Worm (Caenorhabditis elegans) whole organism, L3 larva: ENCODE measurements around the gene C17H12.6.
A peak's percentile ranks its signal among the peaks of the same experiment; 100 is the strongest.
"Not testable (repeated sequence)": the region's sequence is repeated elsewhere in the genome, so short reads cannot be mapped to it uniquely, and the experiment has no call there.

Experiments
- aly-2 ChIP-seq: fragments of 150-350 bp; optimal IDR thresholded peaks from 2 replicates; lab custom pipeline; 2014; ENCODE audit warnings: missing biosample characterization, missing genetic modification characterization
- ama-1 ChIP-seq: fragments of 150-350 bp; optimal IDR thresholded peaks from 2 replicates; lab custom pipeline; 2018
- ceh-16 ChIP-seq: sonication (generic microtip); optimal IDR thresholded peaks from 2 replicates; lab custom pipeline; 2017; ENCODE audit warnings: missing biosample characterization, missing genetic modification characterization
- ceh-9 ChIP-seq: sonication (generic microtip); optimal IDR thresholded peaks from 2 replicates; lab custom pipeline; 2018; ENCODE audit warnings: missing biosample characterization, missing genetic modification characterization
- daf-12 ChIP-seq: fragments of 150-350 bp; optimal IDR thresholded peaks from 2 replicates; lab custom pipeline; 2014; ENCODE audit warnings: missing biosample characterization, missing genetic modification reagents, missing genetic modification characterization
- elt-1 ChIP-seq: fragments of 150-350 bp; optimal IDR thresholded peaks from 2 replicates; lab custom pipeline; 2014; ENCODE audit warnings: missing biosample characterization, missing genetic modification characterization
- elt-2 ChIP-seq: sonication (generic microtip); optimal IDR thresholded peaks from 2 replicates; lab custom pipeline; 2016; ENCODE audit warnings: missing genetic modification reagents, mild to moderate bottlenecking, missing genetic modification characterization, missing compliant biosample characterization
- elt-3 ChIP-seq, 3 experiments: fragments of 150-350 bp in 1 of 3; sonication (generic microtip) in 2 of 3; optimal IDR thresholded peaks; 2 replicates in 2 of 3; 4 replicates in 1 of 3; lab custom pipeline; 2014 to 2017; ENCODE audit warnings: missing biosample characterization in 3 of 3, missing genetic modification characterization in 3 of 3
- eor-1 ChIP-seq, 2 experiments: fragments of 150-350 bp; optimal IDR thresholded peaks; 2 replicates each; lab custom pipeline; 2014 to 2018; ENCODE audit warnings: missing biosample characterization in 2 of 2, missing genetic modification characterization in 2 of 2
- fkh-10 ChIP-seq: sonication (generic microtip); optimal IDR thresholded peaks from 2 replicates; lab custom pipeline; 2017; ENCODE audit warnings: missing biosample characterization, missing genetic modification reagents, missing genetic modification characterization
- fos-1 ChIP-seq: fragments of 150-350 bp; optimal IDR thresholded peaks from 2 replicates; lab custom pipeline; 2014; ENCODE audit warnings: missing biosample characterization, missing genetic modification characterization
- hmg-11 ChIP-seq: sonication (generic microtip); optimal IDR thresholded peaks from 2 replicates; lab custom pipeline; 2016; ENCODE audit warnings: missing genetic modification characterization, missing compliant biosample characterization
- jun-1 ChIP-seq: fragments of 150-350 bp; optimal IDR thresholded peaks from 2 replicates; lab custom pipeline; 2014; ENCODE audit warnings: missing biosample characterization, missing genetic modification reagents, missing genetic modification characterization
- lin-15B ChIP-seq: fragments of 150-350 bp; optimal IDR thresholded peaks from 2 replicates; lab custom pipeline; 2014; ENCODE audit warnings: missing biosample characterization, missing genetic modification characterization
- lin-39 ChIP-seq: fragments of 150-350 bp; optimal IDR thresholded peaks from 2 replicates; lab custom pipeline; 2018; ENCODE audit warnings: missing biosample characterization, missing genetic modification reagents, missing genetic modification characterization
- mdl-1 ChIP-seq: fragments of 150-350 bp; optimal IDR thresholded peaks from 2 replicates; lab custom pipeline; 2014; ENCODE audit warnings: missing biosample characterization, missing genetic modification characterization
- mml-1 ChIP-seq: fragments of 150-350 bp; sonication (generic microtip); optimal IDR thresholded peaks from 3 replicates; lab custom pipeline; 2014; ENCODE audit warnings: missing biosample characterization, missing genetic modification characterization
- nfya-1 ChIP-seq: sonication (generic microtip); optimal IDR thresholded peaks from 2 replicates; lab custom pipeline; 2017; ENCODE audit warnings: missing genetic modification characterization, mild to moderate bottlenecking, missing compliant biosample characterization, antibody characterized with exemption, moderate library complexity; ENCODE audit not compliant: insufficient read depth
- nhr-11 ChIP-seq: fragments of 150-350 bp; optimal IDR thresholded peaks from 2 replicates; lab custom pipeline; 2014; ENCODE audit warnings: missing biosample characterization, missing genetic modification characterization
- nhr-12 ChIP-seq: fragments of 150-350 bp; optimal IDR thresholded peaks from 2 replicates; lab custom pipeline; 2014; ENCODE audit warnings: missing biosample characterization, missing genetic modification characterization
- nhr-237 ChIP-seq: fragments of 150-350 bp; optimal IDR thresholded peaks from 2 replicates; lab custom pipeline; 2014; ENCODE audit warnings: missing biosample characterization, missing genetic modification characterization
- nhr-25 ChIP-seq: sonication (generic microtip); optimal IDR thresholded peaks from 2 replicates; lab custom pipeline; 2017; ENCODE audit warnings: missing biosample characterization, missing genetic modification characterization
- nhr-43 ChIP-seq: sonication (generic microtip); optimal IDR thresholded peaks from 2 replicates; lab custom pipeline; 2016; ENCODE audit warnings: mild to moderate bottlenecking, missing genetic modification characterization, missing compliant biosample characterization; ENCODE audit not compliant: poor library complexity, severe bottlenecking
- nhr-67 ChIP-seq: fragments of 150-350 bp; optimal IDR thresholded peaks from 2 replicates; lab custom pipeline; 2014; ENCODE audit warnings: missing biosample characterization, missing genetic modification characterization
- nhr-76 ChIP-seq: fragments of 150-350 bp; sonication (generic microtip); optimal IDR thresholded peaks from 5 replicates; lab custom pipeline; 2014; ENCODE audit warnings: missing biosample characterization, missing genetic modification characterization
- nhr-77 ChIP-seq: fragments of 150-350 bp; optimal IDR thresholded peaks from 2 replicates; lab custom pipeline; 2014; ENCODE audit warnings: missing biosample characterization, missing genetic modification characterization
- pha-4 ChIP-seq: fragments of 150-350 bp; optimal IDR thresholded peaks from 2 replicates; lab custom pipeline; 2014; ENCODE audit warnings: missing biosample characterization, missing genetic modification reagents, missing genetic modification characterization
- pqm-1 ChIP-seq: fragments of 150-350 bp; optimal IDR thresholded peaks from 2 replicates; lab custom pipeline; 2017; ENCODE audit warnings: missing biosample characterization, missing genetic modification characterization, inconsistent platforms
- sea-2 ChIP-seq: fragments of 150-350 bp; sonication (generic microtip); optimal IDR thresholded peaks from 4 replicates; lab custom pipeline; 2014; ENCODE audit warnings: missing biosample characterization, missing genetic modification reagents, missing genetic modification characterization
- skn-1 ChIP-seq: fragments of 150-350 bp; optimal IDR thresholded peaks from 2 replicates; lab custom pipeline; 2014; ENCODE audit warnings: missing biosample characterization, missing genetic modification characterization
- tbx-2 ChIP-seq: sonication (generic microtip); optimal IDR thresholded peaks from 2 replicates; lab custom pipeline; 2016; ENCODE audit warnings: mild to moderate bottlenecking, missing genetic modification characterization, missing compliant biosample characterization
- unc-39 ChIP-seq: sonication (generic microtip); optimal IDR thresholded peaks from 4 replicates; lab custom pipeline; 2017; ENCODE audit warnings: missing biosample characterization, missing genetic modification characterization
- zag-1 ChIP-seq: fragments of 150-350 bp; optimal IDR thresholded peaks from 2 replicates; lab custom pipeline; 2014; ENCODE audit warnings: missing biosample characterization, missing genetic modification characterization
- ztf-4 ChIP-seq: fragments of 150-350 bp; optimal IDR thresholded peaks from 2 replicates; lab custom pipeline; 2014; ENCODE audit warnings: missing biosample characterization, missing genetic modification characterization

C17H12.6 gene

DNA sequence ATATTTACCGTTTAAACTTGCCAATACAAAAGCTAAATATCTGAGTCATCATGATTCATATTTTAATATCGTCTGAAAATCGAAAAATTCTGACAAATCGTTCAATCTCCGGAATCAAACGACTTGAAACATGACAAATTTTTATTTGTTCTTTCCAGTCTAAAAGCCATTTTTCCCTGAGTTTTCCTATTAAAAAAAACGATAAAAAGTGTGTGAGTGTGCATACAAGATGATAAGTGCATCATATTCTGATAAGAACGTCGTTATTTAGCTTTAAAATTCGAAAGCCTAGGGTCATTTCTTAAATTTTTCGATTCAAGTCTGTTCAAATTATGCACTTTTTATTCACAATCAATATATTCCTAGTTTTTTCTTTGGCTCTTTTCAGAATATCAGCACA lies 7.6 kb upstream of the C17H12.6 start, which contains the start of gene H20E11.1:
Gene H20E11.1 (plus strand): TSS at position 244 of the 400 bp plus-strand sequence.
- TF ChIP-seq jun-1 (tag; lab: Kevin White, UChicago) (no peak), pqm-1 (peak; percentile 89), fkh-10 (no peak), eor-1 (tag; optimal IDR thresholded peaks at IDR 0.05; lab: Kevin White, UChicago) (no peak), elt-2 (peak; percentile 71)

DNA sequence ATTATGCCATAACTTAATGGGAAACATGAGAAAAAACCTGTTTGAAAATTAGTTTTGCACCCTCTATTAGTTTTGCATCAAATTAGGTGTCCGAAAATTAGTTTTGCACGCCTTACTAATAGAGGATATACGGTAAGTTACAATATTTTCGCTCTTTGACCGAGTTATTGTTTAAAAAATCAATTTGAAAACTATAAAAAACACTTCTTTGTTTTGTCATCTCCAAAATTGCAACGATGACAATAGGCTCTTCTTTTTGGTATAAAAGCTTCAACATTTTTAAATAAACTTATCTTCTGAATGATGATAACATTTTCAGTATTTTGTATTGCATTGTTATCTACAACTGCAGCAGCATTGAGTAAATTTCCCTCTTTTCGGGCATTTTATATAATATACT lies 5.2 kb upstream of the C17H12.6 start, which contains the start of gene H20E11.2:
Gene H20E11.2 (plus strand): TSS at position 301 of the 400 bp plus-strand sequence.
- TF ChIP-seq lin-15B (tag; lab: Kevin White, UChicago); nhr-11 (tag; lab: Kevin White, UChicago); ama-1 (lab: Kevin White, UChicago): not testable (repeated sequence)

DNA sequence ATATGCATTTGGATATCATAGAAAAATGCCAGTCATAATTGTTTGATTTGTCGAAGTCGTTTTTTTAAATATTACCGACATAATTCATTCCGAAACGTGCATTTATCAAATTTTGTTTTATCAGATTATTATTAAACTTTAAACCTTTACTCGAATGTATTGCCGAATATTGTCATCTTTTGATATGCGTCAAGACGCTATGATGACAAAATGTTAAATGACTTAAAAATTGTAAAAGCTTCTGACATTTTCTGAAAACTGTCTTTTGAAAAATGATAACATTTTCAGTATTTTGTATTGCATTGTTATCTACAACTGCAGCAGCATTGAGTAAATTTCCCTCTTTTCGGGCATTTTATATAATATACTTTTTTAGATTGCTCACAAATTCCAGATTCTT lies 2.3 kb upstream of the C17H12.6 start, which contains the start of gene H20E11.3:
Gene H20E11.3 (plus strand): TSS at position 195 of the 400 bp plus-strand sequence.
- TF ChIP-seq aly-2 (tag; lab: Kevin White, UChicago) (no peak), elt-2 (peak; percentile 56)

DNA sequence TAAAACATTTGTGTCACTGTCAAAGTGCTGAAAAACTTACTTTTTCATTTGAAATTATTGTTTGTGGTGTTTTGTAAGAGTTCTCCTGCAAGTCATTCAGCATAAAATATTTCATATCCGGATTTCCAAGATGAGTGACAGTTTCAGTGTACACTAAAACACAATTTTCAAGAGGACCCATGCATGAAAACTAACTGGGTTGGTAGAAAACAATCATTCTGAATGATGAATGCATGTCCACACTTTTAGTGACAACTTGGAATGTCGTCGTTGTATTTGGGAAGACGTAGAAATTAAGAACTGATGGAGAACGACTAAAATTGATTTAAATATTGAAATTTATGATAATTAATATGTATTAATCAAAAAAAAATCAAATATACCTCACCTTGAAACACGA lies 597 bp downstream of the C17H12.6 start:
- no peak for TF ChIP-seq skn-1
- TF ChIP-seq nhr-67 (tag; lab: Kevin White, UChicago): no peak
- TF ChIP-seq lin-15B (tag; lab: Kevin White, UChicago): no peak
- TF ChIP-seq ceh-16: no peak
- TF ChIP-seq sea-2 (GFP tag; lab: Kevin White, UChicago): no peak

DNA sequence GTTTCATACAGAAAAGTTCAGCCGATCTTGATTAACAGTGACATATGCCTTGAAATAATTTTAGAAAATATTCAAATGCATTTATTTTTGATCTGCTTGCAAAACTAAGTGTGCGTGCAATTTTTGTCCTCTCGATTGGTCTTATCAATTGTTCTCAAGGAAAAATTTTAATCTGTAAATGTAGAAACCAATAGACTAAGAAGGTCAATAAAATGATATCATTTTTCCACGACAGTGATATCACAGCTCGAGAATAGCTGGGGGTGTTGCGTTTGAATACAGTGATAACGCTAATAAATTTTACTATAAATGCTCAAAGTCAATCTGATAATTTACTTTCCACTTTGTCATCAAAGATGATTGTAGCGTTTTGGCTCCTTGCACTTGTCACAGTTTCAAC lies 3.9 kb downstream of the C17H12.6 start, which contains the start of gene C17H12.8:
Gene C17H12.8 (plus strand): TSS at position 335 of the 400 bp plus-strand sequence.
- peak; percentile 86 for TF ChIP-seq elt-2
- no peak for TF ChIP-seq lin-15B (tag; lab: Kevin White, UChicago)
- no peak for TF ChIP-seq mdl-1 (tag; lab: Kevin White, UChicago)
- no peak for TF ChIP-seq nhr-12 (tag; lab: Kevin White, UChicago)
- TF ChIP-seq pqm-1: peak; percentile 55
- TF ChIP-seq hmg-11: no peak
- TF ChIP-seq nfya-1: no peak

DNA sequence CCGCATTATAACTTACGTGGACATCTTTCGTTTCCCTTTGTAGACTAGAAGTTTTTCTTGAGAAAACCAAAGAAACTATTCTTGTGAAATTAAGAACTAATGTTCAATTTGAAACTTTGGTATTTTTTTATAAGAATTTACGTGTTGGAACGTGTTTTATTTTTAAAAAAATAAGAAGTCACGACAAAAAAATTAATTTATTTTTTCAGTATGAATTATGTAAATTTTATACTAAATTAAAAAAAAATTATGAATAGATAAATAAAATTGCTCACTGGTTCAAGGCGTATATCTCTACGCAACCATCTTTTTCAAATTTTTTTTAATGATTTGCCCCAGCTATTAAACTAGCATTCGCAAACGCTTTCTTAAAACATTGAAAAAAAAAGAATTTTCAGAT lies 4.8 kb downstream of the C17H12.6 start, which contains the start of gene C17H12.5:
Gene C17H12.5 (minus strand): TSS at position 101 of the 400 bp plus-strand sequence.
- no peak for TF ChIP-seq elt-1 (tag; lab: Kevin White, UChicago)
- no peak for TF ChIP-seq elt-3 (tag; optimal IDR thresholded peaks at IDR 0.05; lab: Kevin White, UChicago)
- no peak for TF ChIP-seq eor-1 (tag; optimal IDR thresholded peaks at IDR 0.05; lab: Kevin White, UChicago)
- no peak for TF ChIP-seq lin-39 (tag; lab: Kevin White, UChicago)
- TF ChIP-seq fos-1 (tag; lab: Kevin White, UChicago): no peak
- no peak for TF ChIP-seq mml-1
- no peak for TF ChIP-seq nhr-25 (tag; lab: Kevin White, UChicago)
- TF ChIP-seq pqm-1: no peak
- no peak for TF ChIP-seq ztf-4
- TF ChIP-seq tbx-2 (tag; lab: Kevin White, UChicago): no peak
- no peak for TF ChIP-seq hmg-11

DNA sequence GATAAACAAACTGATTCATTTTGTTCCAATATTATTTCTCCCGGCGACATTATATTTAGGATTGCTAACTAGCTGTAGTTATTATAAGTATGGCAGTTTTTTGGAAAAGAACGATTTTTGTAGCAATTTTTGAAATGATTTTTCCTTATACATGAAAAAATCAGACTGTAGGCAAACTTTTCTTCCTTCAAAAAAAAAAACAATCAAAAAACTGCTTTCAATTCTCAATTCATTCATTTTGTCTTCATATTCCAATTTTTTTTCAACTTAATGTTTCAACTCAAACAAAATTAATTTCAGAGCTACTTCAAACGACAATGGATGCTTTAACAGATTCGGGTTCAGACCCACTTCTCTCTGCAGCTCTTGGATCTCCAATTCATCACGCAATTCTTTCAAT lies 10.5 kb downstream of the C17H12.6 start, which contains the start of gene ceh-48:
Gene ceh-48 (plus strand): TSS at position 301 of the 400 bp plus-strand sequence.
- TF ChIP-seq elt-2: no peak
- TF ChIP-seq ceh-16: no peak
- TF ChIP-seq nhr-77 (tag; lab: Kevin White, UChicago): no peak
- TF ChIP-seq nhr-43 (tag; lab: Kevin White, UChicago): no peak
- no peak for TF ChIP-seq nhr-237 (tag; lab: Kevin White, UChicago)
- TF ChIP-seq pha-4 (tag; lab: Kevin White, UChicago): no peak
- no peak for TF ChIP-seq ceh-9 (tag; lab: Kevin White, UChicago)
- TF ChIP-seq pqm-1: no peak
- TF ChIP-seq nhr-76 (tag; lab: Kevin White, UChicago): no peak
- no peak for TF ChIP-seq unc-39 (tag; lab: Kevin White, UChicago)
- TF ChIP-seq elt-3 (tag; optimal IDR thresholded peaks at IDR 0.05; lab: Kevin White, UChicago): no peak
- TF ChIP-seq daf-12 (tag; lab: Kevin White, UChicago): no peak
- no peak for TF ChIP-seq nhr-67 (tag; lab: Kevin White, UChicago)
- TF ChIP-seq zag-1 (tag; lab: Kevin White, UChicago): no peak
- TF ChIP-seq, all 47 proteins: peak for 0
